Fruit fly (Drosophila melanogaster): Measurements from ENCODE around the gene CG5958.
A peak's percentile ranks its signal among the peaks of the same experiment; 100 is the strongest.

Gene CG5958

DNA sequence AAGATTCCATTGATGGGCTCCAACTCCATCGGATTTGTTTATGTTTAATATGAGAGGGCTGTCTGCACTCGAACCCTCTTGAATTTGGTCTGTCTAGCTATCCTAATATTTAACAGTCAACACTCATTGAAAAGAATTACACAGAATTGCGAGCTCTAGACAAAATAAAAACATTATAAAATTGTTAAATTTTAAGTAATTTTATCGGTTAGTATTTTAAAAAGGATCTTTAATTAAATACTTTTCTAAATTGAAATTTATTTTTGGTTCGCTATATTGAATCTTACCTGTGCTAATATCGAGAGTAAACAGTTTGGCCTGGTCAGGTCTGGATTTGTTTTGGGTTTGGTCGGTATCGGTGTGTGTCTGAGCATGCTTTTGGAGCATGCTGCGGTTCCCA is 31.7 kb downstream of the CG5958 start (continued):
- TF ChIP-seq Six4 (GFP tag; optimal IDR thresholded peaks at IDR 0.05) (peak; percentile 2), fd3F (GFP tag; optimal IDR thresholded peaks at IDR 0.05) (peak; percentile 82), Atf-2 (GFP tag; optimal IDR thresholded peaks at IDR 0.05) (no peak), Adf1 (GFP tag; IDR thresholded peaks at IDR 0.05) (peak; percentile 58), CG31365 (tag; optimal IDR thresholded peaks at IDR 0.05) (no peak), CG32532 (GFP tag; IDR thresholded peaks at IDR 0.05) (peak; percentile 80), CG1792 (GFP tag; optimal IDR thresholded peaks at IDR 0.05) (no peak), lmd (GFP tag; IDR thresholded peaks at IDR 0.05) (peak; percentile 83), Atf3 (GFP tag; optimal IDR thresholded peaks at IDR 0.05) (no peak), dysf (GFP tag; IDR thresholded peaks at IDR 0.05) (peak; percentile 87), gro (GFP tag; optimal IDR thresholded peaks at IDR 0.05) (no peak), pnt (GFP tag; optimal IDR thresholded peaks at IDR 0.05) (no peak), CG5245 (GFP tag; optimal IDR thresholded peaks at IDR 0.05) (peak; percentile 23), tio (GFP tag; optimal IDR thresholded peaks at IDR 0.05) (peak; percentile 18), Trl (optimal IDR thresholded peaks at IDR 0.05) (no peak), Trl (GFP tag; optimal IDR thresholded peaks at IDR 0.05) (no peak), zf30C (GFP tag; optimal IDR thresholded peaks at IDR 0.05) (no peak), CG43689 (GFP tag; IDR thresholded peaks at IDR 0.05) (no peak), stwl (tag; optimal IDR thresholded peaks at IDR 0.05) (no peak), slou (GFP tag; optimal IDR thresholded peaks at IDR 0.05) (peak; percentile 12), MTF-1 (GFP tag; optimal IDR thresholded peaks at IDR 0.05; ENCODE audit: borderline replicate concordance) (no peak), CG14014 (GFP tag; IDR thresholded peaks at IDR 0.05) (peak; percentile 72; the same call in 1 of the 2 replicates), CG3281 (GFP tag; optimal IDR thresholded peaks at IDR 0.05) (peak; percentile 56), CG4730 (GFP tag; IDR thresholded peaks at IDR 0.05) (peak; percentile 64), dmrt11E (tag; optimal IDR thresholded peaks at IDR 0.05) (peak; percentile 67), CG11085 (GFP tag; IDR thresholded peaks at IDR 0.05) (no peak), prd (optimal IDR thresholded peaks at IDR 0.05) (no peak), prd (GFP tag; IDR thresholded peaks at IDR 0.05) (peak; percentile 84), z (GFP tag; IDR thresholded peaks at IDR 0.05) (no peak), Nf-YA (GFP tag; IDR thresholded peaks at IDR 0.05) (peak; percentile 71), CG12744 (GFP tag; optimal IDR thresholded peaks at IDR 0.05) (no peak), Dbx (GFP tag; IDR thresholded peaks at IDR 0.05) (peak; percentile 82), CG13624 (GFP tag; optimal IDR thresholded peaks at IDR 0.05) (no peak), mam (GFP tag; optimal IDR thresholded peaks at IDR 0.05) (peak; percentile 45), CG14050 (GFP tag; IDR thresholded peaks at IDR 0.05) (no peak; the same call in 2 of the 3 replicates), CG31441 (GFP tag; IDR thresholded peaks at IDR 0.05) (peak; percentile 71), repo (GFP tag; optimal IDR thresholded peaks at IDR 0.05) (no peak), Aef1 (GFP tag; IDR thresholded peaks at IDR 0.05) (peak; percentile 82), CG9609 (GFP tag; optimal IDR thresholded peaks at IDR 0.05) (peak; percentile 6), CG1832 (GFP tag; optimal IDR thresholded peaks at IDR 0.05) (no peak), CG32767 (GFP tag; IDR thresholded peaks at IDR 0.05) (0 out of 2 replicates have a peak, but pooled peaks have one; percentile 37), CG3838 (GFP tag; optimal IDR thresholded peaks at IDR 0.05) (no peak), tna (GFP tag; IDR thresholded peaks at IDR 0.05; ENCODE audit: partially characterized antibody) (no peak), tll (GFP tag; optimal IDR thresholded peaks at IDR 0.05) (no peak), zfh2 (GFP tag; optimal IDR thresholded peaks at IDR 0.05) (peak; percentile 35), Dip3 (GFP tag; optimal IDR thresholded peaks at IDR 0.05) (no peak), Ets65A (GFP tag) (no peak), bowl (GFP tag; IDR thresholded peaks at IDR 0.05) (no peak), CG11456 (GFP tag; IDR thresholded peaks at IDR 0.05) (peak; percentile 76; the same call in 2 of the 3 replicates), CG33557 (GFP tag; optimal IDR thresholded peaks at IDR 0.05) (peak; percentile 51), TFAM (GFP tag; optimal IDR thresholded peaks at IDR 0.05) (no peak), CG16813 (GFP tag; IDR thresholded peaks at IDR 0.05; ENCODE audit: partially characterized antibody) (no peak), CG18476 (GFP tag; optimal IDR thresholded peaks at IDR 0.05) (peak; percentile 40)
